Worm (Caenorhabditis elegans) whole organism, mixed stage, embryonic: Measurements from ENCODE around the gene F55C5.17.

Experiments
- M03D4.4 ChIP-seq: sonication (generic microtip); optimal IDR thresholded peaks from 2 replicates; lab custom pipeline; 2017; ENCODE audit warnings: mild to moderate bottlenecking, missing genetic modification characterization, missing compliant biosample characterization
- bed-3 ChIP-seq: fragments of 200-800 bp; sonication (Bioruptor generic); optimal IDR thresholded peaks from 3 replicates; lab custom pipeline; 2018; ENCODE audit warnings: mild to moderate bottlenecking, missing genetic modification characterization, moderate library complexity, missing compliant biosample characterization
- blmp-1 ChIP-seq: fragments of 150-350 bp; optimal IDR thresholded peaks from 2 replicates; lab custom pipeline; 2014; ENCODE audit warnings: missing biosample characterization, missing genetic modification characterization
- ceh-39 ChIP-seq: fragments of 150-350 bp; optimal IDR thresholded peaks from 2 replicates; lab custom pipeline; 2014; ENCODE audit warnings: missing biosample characterization, missing genetic modification characterization
- ceh-43 ChIP-seq: fragments of 200-800 bp; sonication (Bioruptor generic); optimal IDR thresholded peaks from 2 replicates; lab custom pipeline; 2018; ENCODE audit warnings: mild to moderate bottlenecking, missing genetic modification characterization, moderate library complexity, missing compliant biosample characterization
- ceh-83 ChIP-seq: fragments of 200-800 bp; sonication (Bioruptor generic); optimal IDR thresholded peaks from 2 replicates; lab custom pipeline; 2018; ENCODE audit warnings: mild to moderate bottlenecking, missing genetic modification characterization, missing compliant biosample characterization
- ces-1 ChIP-seq: fragments of 150-350 bp; optimal IDR thresholded peaks from 2 replicates; lab custom pipeline; 2014; ENCODE audit warnings: missing biosample characterization, missing genetic modification reagents, missing genetic modification characterization
- cnd-1 ChIP-seq: fragments of 200-800 bp; sonication (Bioruptor generic); optimal IDR thresholded peaks from 2 replicates; lab custom pipeline; 2018; ENCODE audit warnings: mild to moderate bottlenecking, missing genetic modification characterization, missing compliant biosample characterization
- drap-1 ChIP-seq: fragments of 200-800 bp; sonication (Bioruptor generic); optimal IDR thresholded peaks from 3 replicates; lab custom pipeline; 2018; ENCODE audit warnings: mild to moderate bottlenecking, missing genetic modification characterization, missing compliant biosample characterization
- elt-1 ChIP-seq: sonication (generic microtip); optimal IDR thresholded peaks from 2 replicates; lab custom pipeline; 2017; ENCODE audit warnings: missing genetic modification characterization, mild to moderate bottlenecking, missing compliant biosample characterization, antibody characterized with exemption, moderate library complexity, borderline replicate concordance; ENCODE audit not compliant: insufficient read depth
- elt-3 ChIP-seq: fragments of 150-350 bp; optimal IDR thresholded peaks from 2 replicates; lab custom pipeline; 2014; ENCODE audit warnings: missing biosample characterization, missing genetic modification characterization
- flh-1 ChIP-seq: fragments of 200-800 bp; sonication (Bioruptor generic); optimal IDR thresholded peaks from 2 replicates; lab custom pipeline; 2018; ENCODE audit warnings: mild to moderate bottlenecking, missing genetic modification characterization, moderate library complexity, missing compliant biosample characterization
- ham-2 ChIP-seq: fragments of 200-800 bp; sonication (Bioruptor generic); optimal IDR thresholded peaks from 2 replicates; lab custom pipeline; 2018; ENCODE audit warnings: mild to moderate bottlenecking, missing genetic modification characterization, missing compliant biosample characterization
- hlh-1 ChIP-seq: fragments of 150-350 bp; optimal IDR thresholded peaks from 2 replicates; lab custom pipeline; 2014; ENCODE audit warnings: missing biosample characterization, missing genetic modification reagents, missing genetic modification characterization
- lin-13 ChIP-seq: fragments of 150-350 bp; optimal IDR thresholded peaks from 2 replicates; lab custom pipeline; 2014; ENCODE audit warnings: missing biosample characterization, missing genetic modification characterization
- lin-32 ChIP-seq: fragments of 200-800 bp; sonication (Bioruptor generic); optimal IDR thresholded peaks from 2 replicates; lab custom pipeline; 2018; ENCODE audit warnings: mild to moderate bottlenecking, missing genetic modification characterization, missing compliant biosample characterization
- lsy-2 ChIP-seq: fragments of 150-350 bp; optimal IDR thresholded peaks from 2 replicates; lab custom pipeline; 2014; ENCODE audit warnings: missing biosample characterization, missing genetic modification characterization
- mab-5 ChIP-seq: fragments of 150-350 bp; optimal IDR thresholded peaks from 2 replicates; lab custom pipeline; 2014; ENCODE audit warnings: missing biosample characterization, missing genetic modification characterization
- mep-1 ChIP-seq: fragments of 150-350 bp; optimal IDR thresholded peaks from 2 replicates; lab custom pipeline; 2017; ENCODE audit warnings: missing biosample characterization, missing genetic modification reagents, missing genetic modification characterization, inconsistent platforms
- mls-2 ChIP-seq: sonication (generic microtip); optimal IDR thresholded peaks from 2 replicates; lab custom pipeline; 2016; ENCODE audit warnings: mild to moderate bottlenecking, missing genetic modification characterization, moderate library complexity, missing compliant biosample characterization
- nhr-12 ChIP-seq: fragments of 150-350 bp; optimal IDR thresholded peaks from 2 replicates; lab custom pipeline; 2014; ENCODE audit warnings: missing biosample characterization, missing genetic modification characterization
- nhr-2 ChIP-seq: fragments of 150-350 bp; optimal IDR thresholded peaks from 2 replicates; lab custom pipeline; 2014; ENCODE audit warnings: missing biosample characterization, missing genetic modification characterization
- nhr-237 ChIP-seq: fragments of 150-350 bp; optimal IDR thresholded peaks from 2 replicates; lab custom pipeline; 2014; ENCODE audit warnings: missing biosample characterization, missing genetic modification characterization
- nhr-28 ChIP-seq: fragments of 150-350 bp; optimal IDR thresholded peaks from 2 replicates; lab custom pipeline; 2014; ENCODE audit warnings: missing biosample characterization, missing genetic modification characterization
- nhr-76 ChIP-seq: sonication (generic microtip); optimal IDR thresholded peaks from 2 replicates; lab custom pipeline; 2017; ENCODE audit warnings: missing biosample characterization, missing genetic modification characterization
- pha-4 ChIP-seq: fragments of 150-350 bp; optimal IDR thresholded peaks from 2 replicates; lab custom pipeline; 2018; ENCODE audit warnings: missing biosample characterization, missing genetic modification reagents, missing genetic modification characterization
- sem-2 ChIP-seq: fragments of 200-800 bp; sonication (Bioruptor generic); optimal IDR thresholded peaks from 2 replicates; lab custom pipeline; 2018; ENCODE audit warnings: mild to moderate bottlenecking, missing genetic modification characterization, missing compliant biosample characterization
- snpc-4 ChIP-seq: fragments of 150-350 bp; optimal IDR thresholded peaks from 2 replicates; lab custom pipeline; 2014; ENCODE audit warnings: missing biosample characterization, missing genetic modification characterization
- sptf-1 ChIP-seq: sonication (generic microtip); optimal IDR thresholded peaks from 2 replicates; lab custom pipeline; 2017; ENCODE audit warnings: mild to moderate bottlenecking, missing genetic modification characterization, moderate library complexity, missing compliant biosample characterization
- tbx-8 ChIP-seq: fragments of 200-800 bp; sonication (Bioruptor generic); optimal IDR thresholded peaks from 2 replicates; lab custom pipeline; 2018; ENCODE audit warnings: mild to moderate bottlenecking, missing genetic modification characterization, moderate library complexity, missing compliant biosample characterization
- unc-120 ChIP-seq: sonication (generic microtip); optimal IDR thresholded peaks from 2 replicates; lab custom pipeline; 2017; ENCODE audit warnings: missing genetic modification characterization, missing compliant biosample characterization; ENCODE audit not compliant: poor library complexity, severe bottlenecking
- unc-39 ChIP-seq: fragments of 150-350 bp; optimal IDR thresholded peaks from 2 replicates; lab custom pipeline; 2014; ENCODE audit warnings: missing biosample characterization, missing genetic modification characterization
- unc-62 ChIP-seq: fragments of 150-350 bp; optimal IDR thresholded peaks from 2 replicates; lab custom pipeline; 2014; ENCODE audit warnings: missing biosample characterization, missing genetic modification reagents, missing genetic modification characterization
- zip-8 ChIP-seq: fragments of 150-350 bp; optimal IDR thresholded peaks from 2 replicates; lab custom pipeline; 2014; ENCODE audit warnings: missing biosample characterization, missing genetic modification characterization
- ztf-11 ChIP-seq: fragments of 150-350 bp; optimal IDR thresholded peaks from 2 replicates; lab custom pipeline; 2014; ENCODE audit warnings: missing biosample characterization, missing genetic modification characterization

Gene F55C5.17

ce11 chrV:12299244-12299766, 3.0 kb upstream of the F55C5.17 start:
- TF ChIP-seq nhr-28 (tag; lab: Kevin White, UChicago) (no peak), hlh-1 (tag; lab: Kevin White, UChicago) (no peak), pha-4 (tag; lab: Kevin White, UChicago) (no peak), blmp-1 (tag; lab: Kevin White, UChicago) (no peak)

- no peak for TF ChIP-seq ces-1
- TF ChIP-seq blmp-1 (tag; lab: Kevin White, UChicago): peak; percentile 9
- peak; percentile 16 for TF ChIP-seq elt-1 (tag; lab: Kevin White, UChicago)
- TF ChIP-seq lin-13: no peak
- TF ChIP-seq ceh-39: peak; percentile 26
- no peak for TF ChIP-seq ztf-11 (tag; lab: Kevin White, UChicago)
- TF ChIP-seq nhr-237 (tag; lab: Kevin White, UChicago): peak; percentile 25
- peak; percentile 72 for TF ChIP-seq pha-4 (tag; lab: Kevin White, UChicago)
- peak; percentile 50 for TF ChIP-seq elt-3 (tag; lab: Kevin White, UChicago)
- no peak for TF ChIP-seq M03D4.4
- TF ChIP-seq cnd-1 (tag; lab: Kevin White, UChicago): no peak
- no peak for TF ChIP-seq nhr-28 (tag; lab: Kevin White, UChicago)
- TF ChIP-seq lsy-2: peak; percentile 16
- TF ChIP-seq, all 35 proteins: peak for 7
Measured at ce11 chrV:12300166-12300565, 2.2 kb upstream of the F55C5.17 start.

ce11 chrV:12300780-12301460, 1.4 kb upstream of the F55C5.17 start:
- TF ChIP-seq sem-2 (GFP tag; lab: Kevin White, UChicago): no peak
- no peak for TF ChIP-seq drap-1 (GFP tag; lab: Kevin White, UChicago)
- no peak for TF ChIP-seq unc-39 (tag; lab: Kevin White, UChicago)
- no peak for TF ChIP-seq flh-1 (GFP tag; lab: Kevin White, UChicago)
- no peak for TF ChIP-seq elt-3 (tag; lab: Kevin White, UChicago)

ce11 chrV:12303453-12304077, 1.2 kb downstream of the F55C5.17 start:
- TF ChIP-seq mab-5 (tag; lab: Kevin White, UChicago) (peak; percentile 75), ces-1 (peak; percentile 68), lin-13 (peak; percentile 92), ham-2 (GFP tag; lab: Kevin White, UChicago) (peak; percentile 99), nhr-76 (tag; lab: Kevin White, UChicago) (peak; percentile 83), mep-1 (peak; percentile 79), cnd-1 (tag; lab: Kevin White, UChicago) (peak; percentile 99), drap-1 (GFP tag; lab: Kevin White, UChicago) (peak; percentile 100), pha-4 (tag; lab: Kevin White, UChicago) (peak; percentile 85), nhr-28 (tag; lab: Kevin White, UChicago) (peak; percentile 97), snpc-4 (tag; lab: Kevin White, UChicago) (no peak), M03D4.4 (peak; percentile 99), zip-8 (tag; lab: Kevin White, UChicago) (peak; percentile 7), bed-3 (GFP tag; lab: Kevin White, UChicago) (peak; percentile 99), flh-1 (GFP tag; lab: Kevin White, UChicago) (peak; percentile 99), elt-1 (tag; lab: Kevin White, UChicago) (peak; percentile 82), ceh-43 (peak; percentile 99), unc-120 (peak; percentile 100), nhr-12 (peak; percentile 80), nhr-2 (tag; lab: Kevin White, UChicago) (peak; percentile 14), nhr-237 (tag; lab: Kevin White, UChicago) (peak; percentile 60), elt-3 (tag; lab: Kevin White, UChicago) (peak; percentile 82), unc-39 (tag; lab: Kevin White, UChicago) (peak; percentile 92), tbx-8 (GFP tag; lab: Kevin White, UChicago) (peak; percentile 100), lsy-2 (peak; percentile 79), sem-2 (GFP tag; lab: Kevin White, UChicago) (peak; percentile 99), blmp-1 (tag; lab: Kevin White, UChicago) (peak; percentile 68), unc-62 (GFP tag; lab: Kevin White, UChicago) (peak; percentile 96), hlh-1 (tag; lab: Kevin White, UChicago) (peak; percentile 83), mls-2 (tag; lab: Kevin White, UChicago) (peak; percentile 100), ceh-83 (peak; percentile 100), ceh-39 (peak; percentile 84), sptf-1 (tag; lab: Kevin White, UChicago) (peak; percentile 100), ztf-11 (tag; lab: Kevin White, UChicago) (peak; percentile 95), lin-32 (GFP tag; lab: Kevin White, UChicago) (peak; percentile 100)
